Worm (Caenorhabditis elegans) whole organism, L4/young adult: ENCODE results near the gene Y53G8AL.3.
A peak's percentile ranks its signal among the peaks of the same experiment; 100 is the strongest.
"Not testable (repeated sequence)": the region's sequence is repeated elsewhere in the genome, so short reads cannot be mapped to it uniquely, and the experiment has no call there.

Experiments used
- W03F9.2 ChIP-seq: fragments of 150-350 bp; optimal IDR thresholded peaks from 2 replicates; lab custom pipeline; 2014; ENCODE audit warnings: missing biosample characterization, missing genetic modification characterization
- dao-5 ChIP-seq: sonication (generic microtip); optimal IDR thresholded peaks from 2 replicates; lab custom pipeline; 2016; ENCODE audit warnings: missing genotype, missing genetic modification characterization, moderate library complexity, missing compliant biosample characterization
- him-1 ChIP-seq: sonication (generic microtip); optimal IDR thresholded peaks from 2 replicates; lab custom pipeline; 2016; ENCODE audit warnings: missing genotype, missing genetic modification reagents, missing genetic modification characterization, missing compliant biosample characterization

Gene Y53G8AL.3

ce11 chrIII:3253043-3253442 lies at the start of gene Y53G8AL.3:
Gene Y53G8AL.3 (minus strand): TSS chrIII:3253143.
- TF ChIP-seq W03F9.2 (tag; lab: Kevin White, UChicago) (no peak), dao-5 (tag; lab: Kevin White, UChicago) (no peak), him-1 (tag; lab: Kevin White, UChicago) (no peak)

ce11 chrIII:3297151-3297550 lies 44.2 kb upstream of the Y53G8AL.3 start, which contains the start of gene Y53G8AR.5:
Gene Y53G8AR.5 (plus strand): TSS chrIII:3297451.
- TF ChIP-seq W03F9.2 (tag; lab: Kevin White, UChicago) = no peak
- TF ChIP-seq him-1 (tag; lab: Kevin White, UChicago) = no peak

- TF ChIP-seq dao-5 (tag; lab: Kevin White, UChicago) (no peak), W03F9.2 (tag; lab: Kevin White, UChicago) (peak; percentile 41)
Observed at ce11 chrIII:3294283-3294793, 41.4 kb upstream of the Y53G8AL.3 start, which contains the start of the genes Y53G8AR.8 and Y53G8AR.6. Gene Y53G8AR.8 (minus strand): TSS chrIII:3294330. Gene Y53G8AR.6 (plus strand): TSS chrIII:3294743.

ce11 chrIII:3281860-3282358 lies 29.0 kb upstream of the Y53G8AL.3 start, which contains the start of gene mfsd-8:
Gene mfsd-8 (plus strand): TSS chrIII:3282308.
- TF ChIP-seq him-1 (tag; lab: Kevin White, UChicago) (no peak), dao-5 (tag; lab: Kevin White, UChicago) (no peak), W03F9.2 (tag; lab: Kevin White, UChicago) (no peak)

ce11 chrIII:3279304-3279703 lies 26.4 kb upstream of the Y53G8AL.3 start:
- TF ChIP-seq dao-5 (tag; lab: Kevin White, UChicago) (no peak), him-1 (tag; lab: Kevin White, UChicago) (no peak), W03F9.2 (tag; lab: Kevin White, UChicago) (peak; percentile 49)

- TF ChIP-seq dao-5 (tag; lab: Kevin White, UChicago) = no peak
- TF ChIP-seq W03F9.2 (tag; lab: Kevin White, UChicago) = no peak
- no peak for TF ChIP-seq him-1 (tag; lab: Kevin White, UChicago)
Observed at ce11 chrIII:3278610-3279009, 25.7 kb upstream of the Y53G8AL.3 start, which contains the start of gene Y53G8AM.8. Gene Y53G8AM.8 (minus strand): TSS chrIII:3278710.

ce11 chrIII:3273141-3273540 lies 20.2 kb upstream of the Y53G8AL.3 start:
- TF ChIP-seq W03F9.2 (tag; lab: Kevin White, UChicago) (no peak), dao-5 (tag; lab: Kevin White, UChicago) (no peak), him-1 (tag; lab: Kevin White, UChicago) (no peak)

- TF ChIP-seq dao-5 (tag; lab: Kevin White, UChicago) = no peak
- peak; percentile 36 for TF ChIP-seq W03F9.2 (tag; lab: Kevin White, UChicago)
Observed at ce11 chrIII:3271682-3272081, 18.7 kb upstream of the Y53G8AL.3 start.

ce11 chrIII:3266602-3267001 lies 13.7 kb upstream of the Y53G8AL.3 start, which contains the start of gene Y53G8AM.7:
Gene Y53G8AM.7 (minus strand): TSS chrIII:3266702.
- TF ChIP-seq him-1 (tag; lab: Kevin White, UChicago) = no peak
- no peak for TF ChIP-seq dao-5 (tag; lab: Kevin White, UChicago)
- no peak for TF ChIP-seq W03F9.2 (tag; lab: Kevin White, UChicago)

ce11 chrIII:3263696-3264095 lies 10.8 kb upstream of the Y53G8AL.3 start:
- TF ChIP-seq dao-5 (tag; lab: Kevin White, UChicago) (no peak), him-1 (tag; lab: Kevin White, UChicago) (no peak)

ce11 chrIII:3259691-3260090 lies 6.7 kb upstream of the Y53G8AL.3 start, which contains the start of gene Y53G8AM.6:
Gene Y53G8AM.6 (minus strand): TSS chrIII:3259791.
- not testable (repeated sequence) for TF ChIP-seq W03F9.2, him-1, dao-5 (tag; lab: Kevin White, UChicago)

- TF ChIP-seq dao-5 (tag; lab: Kevin White, UChicago) (no peak), W03F9.2 (tag; lab: Kevin White, UChicago) (no peak), him-1 (tag; lab: Kevin White, UChicago) (no peak)
Observed at ce11 chrIII:3258306-3258705, 5.4 kb upstream of the Y53G8AL.3 start, which contains the start of gene nspg-7.2. Gene nspg-7.2 (minus strand): TSS chrIII:3258406.

- TF ChIP-seq him-1 (tag; lab: Kevin White, UChicago) (no peak), W03F9.2 (tag; lab: Kevin White, UChicago) (no peak), dao-5 (tag; lab: Kevin White, UChicago) (no peak)
Observed at ce11 chrIII:3255575-3255974, 2.6 kb upstream of the Y53G8AL.3 start, which contains the start of gene Y53G8AM.4. Gene Y53G8AM.4 (minus strand): TSS chrIII:3255675.

- TF ChIP-seq dao-5 (tag; lab: Kevin White, UChicago) = no peak
Observed at ce11 chrIII:3255023-3255422, 2.1 kb upstream of the Y53G8AL.3 start.
